Worm (Caenorhabditis elegans) whole organism, mixed stage, embryonic: ENCODE data around the gene srd-33.

Experiments used
- ceh-39 ChIP-seq: fragments of 150-350 bp; optimal IDR thresholded peaks from 2 replicates; lab custom pipeline; 2014; ENCODE audit warnings: missing biosample characterization, missing genetic modification characterization
- ceh-43 ChIP-seq: fragments of 200-800 bp; sonication (Bioruptor generic); optimal IDR thresholded peaks from 2 replicates; lab custom pipeline; 2018; ENCODE audit warnings: mild to moderate bottlenecking, missing genetic modification characterization, moderate library complexity, missing compliant biosample characterization
- ceh-83 ChIP-seq: fragments of 200-800 bp; sonication (Bioruptor generic); optimal IDR thresholded peaks from 2 replicates; lab custom pipeline; 2018; ENCODE audit warnings: mild to moderate bottlenecking, missing genetic modification characterization, missing compliant biosample characterization
- ces-1 ChIP-seq: fragments of 150-350 bp; optimal IDR thresholded peaks from 2 replicates; lab custom pipeline; 2014; ENCODE audit warnings: missing biosample characterization, missing genetic modification reagents, missing genetic modification characterization
- drap-1 ChIP-seq: fragments of 200-800 bp; sonication (Bioruptor generic); optimal IDR thresholded peaks from 3 replicates; lab custom pipeline; 2018; ENCODE audit warnings: mild to moderate bottlenecking, missing genetic modification characterization, missing compliant biosample characterization
- elt-1 ChIP-seq: sonication (generic microtip); optimal IDR thresholded peaks from 2 replicates; lab custom pipeline; 2017; ENCODE audit warnings: missing genetic modification characterization, mild to moderate bottlenecking, missing compliant biosample characterization, antibody characterized with exemption, moderate library complexity, borderline replicate concordance; ENCODE audit not compliant: insufficient read depth
- elt-3 ChIP-seq: fragments of 150-350 bp; optimal IDR thresholded peaks from 2 replicates; lab custom pipeline; 2014; ENCODE audit warnings: missing biosample characterization, missing genetic modification characterization
- flh-1 ChIP-seq: fragments of 200-800 bp; sonication (Bioruptor generic); optimal IDR thresholded peaks from 2 replicates; lab custom pipeline; 2018; ENCODE audit warnings: mild to moderate bottlenecking, missing genetic modification characterization, moderate library complexity, missing compliant biosample characterization
- hlh-1 ChIP-seq: fragments of 150-350 bp; optimal IDR thresholded peaks from 2 replicates; lab custom pipeline; 2014; ENCODE audit warnings: missing biosample characterization, missing genetic modification reagents, missing genetic modification characterization
- lin-13 ChIP-seq: fragments of 150-350 bp; optimal IDR thresholded peaks from 2 replicates; lab custom pipeline; 2014; ENCODE audit warnings: missing biosample characterization, missing genetic modification characterization
- lin-32 ChIP-seq: fragments of 200-800 bp; sonication (Bioruptor generic); optimal IDR thresholded peaks from 2 replicates; lab custom pipeline; 2018; ENCODE audit warnings: mild to moderate bottlenecking, missing genetic modification characterization, missing compliant biosample characterization
- lsy-2 ChIP-seq: fragments of 150-350 bp; optimal IDR thresholded peaks from 2 replicates; lab custom pipeline; 2014; ENCODE audit warnings: missing biosample characterization, missing genetic modification characterization
- mab-5 ChIP-seq: fragments of 150-350 bp; optimal IDR thresholded peaks from 2 replicates; lab custom pipeline; 2014; ENCODE audit warnings: missing biosample characterization, missing genetic modification characterization
- mep-1 ChIP-seq: fragments of 150-350 bp; optimal IDR thresholded peaks from 2 replicates; lab custom pipeline; 2017; ENCODE audit warnings: missing biosample characterization, missing genetic modification reagents, missing genetic modification characterization, inconsistent platforms
- mls-2 ChIP-seq: sonication (generic microtip); optimal IDR thresholded peaks from 2 replicates; lab custom pipeline; 2016; ENCODE audit warnings: mild to moderate bottlenecking, missing genetic modification characterization, moderate library complexity, missing compliant biosample characterization
- nhr-12 ChIP-seq: fragments of 150-350 bp; optimal IDR thresholded peaks from 2 replicates; lab custom pipeline; 2014; ENCODE audit warnings: missing biosample characterization, missing genetic modification characterization
- nhr-2 ChIP-seq: fragments of 150-350 bp; optimal IDR thresholded peaks from 2 replicates; lab custom pipeline; 2014; ENCODE audit warnings: missing biosample characterization, missing genetic modification characterization
- nhr-237 ChIP-seq: fragments of 150-350 bp; optimal IDR thresholded peaks from 2 replicates; lab custom pipeline; 2014; ENCODE audit warnings: missing biosample characterization, missing genetic modification characterization
- nhr-28 ChIP-seq: fragments of 150-350 bp; optimal IDR thresholded peaks from 2 replicates; lab custom pipeline; 2014; ENCODE audit warnings: missing biosample characterization, missing genetic modification characterization
- nhr-76 ChIP-seq: sonication (generic microtip); optimal IDR thresholded peaks from 2 replicates; lab custom pipeline; 2017; ENCODE audit warnings: missing biosample characterization, missing genetic modification characterization
- pha-4 ChIP-seq: fragments of 150-350 bp; optimal IDR thresholded peaks from 2 replicates; lab custom pipeline; 2018; ENCODE audit warnings: missing biosample characterization, missing genetic modification reagents, missing genetic modification characterization
- snpc-4 ChIP-seq: fragments of 150-350 bp; optimal IDR thresholded peaks from 2 replicates; lab custom pipeline; 2014; ENCODE audit warnings: missing biosample characterization, missing genetic modification characterization
- sptf-1 ChIP-seq: sonication (generic microtip); optimal IDR thresholded peaks from 2 replicates; lab custom pipeline; 2017; ENCODE audit warnings: mild to moderate bottlenecking, missing genetic modification characterization, moderate library complexity, missing compliant biosample characterization
- tbx-8 ChIP-seq: fragments of 200-800 bp; sonication (Bioruptor generic); optimal IDR thresholded peaks from 2 replicates; lab custom pipeline; 2018; ENCODE audit warnings: mild to moderate bottlenecking, missing genetic modification characterization, moderate library complexity, missing compliant biosample characterization
- unc-120 ChIP-seq: sonication (generic microtip); optimal IDR thresholded peaks from 2 replicates; lab custom pipeline; 2017; ENCODE audit warnings: missing genetic modification characterization, missing compliant biosample characterization; ENCODE audit not compliant: poor library complexity, severe bottlenecking
- unc-39 ChIP-seq: fragments of 150-350 bp; optimal IDR thresholded peaks from 2 replicates; lab custom pipeline; 2014; ENCODE audit warnings: missing biosample characterization, missing genetic modification characterization
- unc-62 ChIP-seq: fragments of 150-350 bp; optimal IDR thresholded peaks from 2 replicates; lab custom pipeline; 2014; ENCODE audit warnings: missing biosample characterization, missing genetic modification reagents, missing genetic modification characterization
- zip-8 ChIP-seq: fragments of 150-350 bp; optimal IDR thresholded peaks from 2 replicates; lab custom pipeline; 2014; ENCODE audit warnings: missing biosample characterization, missing genetic modification characterization
- ztf-11 ChIP-seq: fragments of 150-350 bp; optimal IDR thresholded peaks from 2 replicates; lab custom pipeline; 2014; ENCODE audit warnings: missing biosample characterization, missing genetic modification characterization

The srd-33 gene

ce11 chrV:4879251-4879650, 7.2 kb downstream of the srd-33 start, which contains the start of gene T19H12.15:
TSS of gene T19H12.15 (minus strand) at chrV:4879351.
- TF ChIP-seq pha-4 (tag; lab: Kevin White, UChicago): no peak
- TF ChIP-seq lin-13 (tag; lab: Kevin White, UChicago): no peak
- no peak for TF ChIP-seq nhr-237 (tag; lab: Kevin White, UChicago)
- TF ChIP-seq elt-1 (tag; lab: Kevin White, UChicago): no peak
- no peak for TF ChIP-seq zip-8
- no peak for TF ChIP-seq ztf-11 (tag; lab: Kevin White, UChicago)
- TF ChIP-seq ceh-43 (GFP tag; lab: Kevin White, UChicago): no peak
- no peak for TF ChIP-seq nhr-12
- TF ChIP-seq elt-3 (tag; lab: Kevin White, UChicago): no peak
- TF ChIP-seq unc-62 (GFP tag; lab: Kevin White, UChicago): no peak
- no peak for TF ChIP-seq drap-1
- TF ChIP-seq mls-2 (tag; lab: Kevin White, UChicago): no peak

- TF ChIP-seq tbx-8 (GFP tag; lab: Kevin White, UChicago) (no peak), snpc-4 (tag; lab: Kevin White, UChicago) (no peak), nhr-28 (tag; lab: Kevin White, UChicago) (no peak), zip-8 (no peak), ceh-39 (tag; lab: Kevin White, UChicago) (no peak), unc-120 (tag; lab: Kevin White, UChicago) (no peak), ztf-11 (tag; lab: Kevin White, UChicago) (no peak), nhr-12 (no peak), drap-1 (no peak)
Measured at ce11 chrV:4881377-4881776, 9.3 kb downstream of the srd-33 start, which contains the start of gene str-32. TSS of gene str-32 (minus strand) at chrV:4881477.

- TF ChIP-seq hlh-1: no peak
- no peak for TF ChIP-seq nhr-2 (tag; lab: Kevin White, UChicago)
- TF ChIP-seq mls-2 (tag; lab: Kevin White, UChicago): no peak
- TF ChIP-seq sptf-1 (tag; lab: Kevin White, UChicago): no peak
- no peak for TF ChIP-seq nhr-76 (tag; lab: Kevin White, UChicago)
- no peak for TF ChIP-seq flh-1 (GFP tag; lab: Kevin White, UChicago)
- no peak for TF ChIP-seq ceh-83
- no peak for TF ChIP-seq unc-62 (GFP tag; lab: Kevin White, UChicago)
Measured at ce11 chrV:4884490-4884889, 12.4 kb downstream of the srd-33 start, which contains the start of gene T19H12.12. TSS of gene T19H12.12 (plus strand) at chrV:4884790.

ce11 chrV:4885372-4885771, 13.3 kb downstream of the srd-33 start, which contains the start of gene T19H12.3:
TSS of gene T19H12.3 (plus strand) at chrV:4885672.
- TF ChIP-seq lsy-2 (tag; lab: Kevin White, UChicago) (no peak), tbx-8 (GFP tag; lab: Kevin White, UChicago) (no peak), mab-5 (no peak), snpc-4 (tag; lab: Kevin White, UChicago) (no peak), ceh-43 (GFP tag; lab: Kevin White, UChicago) (no peak), unc-120 (tag; lab: Kevin White, UChicago) (no peak), sptf-1 (tag; lab: Kevin White, UChicago) (no peak), unc-39 (tag; lab: Kevin White, UChicago) (no peak), lin-32 (no peak), nhr-2 (tag; lab: Kevin White, UChicago) (no peak)
- TF ChIP-seq, all 35 proteins: peak for 0

ce11 chrV:4889477-4889876, 17.4 kb downstream of the srd-33 start, which contains the start of gene ugt-12:
TSS of gene ugt-12 (minus strand) at chrV:4889629.
- TF ChIP-seq tbx-8 (GFP tag; lab: Kevin White, UChicago): no peak
- TF ChIP-seq zip-8: no peak
- TF ChIP-seq mep-1 (tag; lab: Kevin White, UChicago): no peak
- TF ChIP-seq lsy-2 (tag; lab: Kevin White, UChicago): no peak
- TF ChIP-seq nhr-28 (tag; lab: Kevin White, UChicago): no peak
- TF ChIP-seq unc-120 (tag; lab: Kevin White, UChicago): no peak
- TF ChIP-seq ceh-83: no peak
- TF ChIP-seq drap-1: no peak

ce11 chrV:4889976-4890479, 17.9 kb downstream of the srd-33 start, which contains the start of gene T19H12.2:
TSS of gene T19H12.2 (plus strand) at chrV:4890429.
- TF ChIP-seq ceh-43 (GFP tag; lab: Kevin White, UChicago) (no peak), lsy-2 (tag; lab: Kevin White, UChicago) (peak; percentile 50), ces-1 (GFP tag; lab: Kevin White, UChicago) (no peak)
